Worm (Caenorhabditis elegans): ENCODE data around the gene F48G7.8.

- TF ChIP-seq T22C8.4 (GFP tag; IDR thresholded peaks at IDR 0.05) (no peak), ref-1 (GFP tag; conservative IDR thresholded peaks at IDR 0.05) (no peak), med-1 (GFP tag; optimal IDR thresholded peaks at IDR 0.05; ENCODE audit: insufficient read depth) (no peak), ztf-29 (GFP tag; IDR thresholded peaks at IDR 0.05) (no peak), flt-1 (GFP tag; IDR thresholded peaks at IDR 0.05) (no peak), klf-2 (GFP tag; conservative IDR thresholded peaks at IDR 0.05) (no peak)
Observed at ce11 chrV:620987-621386, 6.5 kb downstream of the F48G7.8 start.
